Fruit fly (Drosophila melanogaster) whole organism, wandering third instar larva: ENCODE data around the gene mge.

Experiments
- Hr78 ChIP-seq: fragments of >200 bp; optimal IDR thresholded peaks from 2 replicates; lab custom pipeline; 2017; ENCODE audit warnings: missing biosample characterization, missing genetic modification characterization
- psq ChIP-seq: fragments of 200-800 bp; sonication (Bioruptor generic); optimal IDR thresholded peaks from 3 replicates; lab custom pipeline; 2017; ENCODE audit warnings: missing biosample characterization, mild to moderate bottlenecking, missing genetic modification characterization, moderate library complexity
- sage ChIP-seq: fragments of 200-800 bp; sonication (Bioruptor generic); optimal IDR thresholded peaks from 2 replicates; lab custom pipeline; 2016; ENCODE audit warnings: missing biosample characterization, mild to moderate bottlenecking, missing genetic modification characterization

dm6 chr3L:3952468-3952867 lies 42.7 kb upstream of the mge start, which contains the start of gene CG14984:
- peak; percentile 69 for TF ChIP-seq sage (GFP tag; lab: Kevin White, UChicago)
- no peak for TF ChIP-seq Hr78
- peak; percentile 72 for TF ChIP-seq psq (GFP tag; lab: Kevin White, UChicago)
